Worm (Caenorhabditis elegans): ENCODE results near the gene lin-23.
A peak's percentile ranks its signal among the peaks of the same experiment; 100 is the strongest.

The lin-23 gene

ce11 chrII:6376693-6377092, 5.6 kb downstream of the lin-23 start:
- TF ChIP-seq hlh-12 (tag; optimal IDR thresholded peaks at IDR 0.05) (no peak), F57A8.1 (GFP tag; optimal IDR thresholded peaks at IDR 0.05) (no peak), egl-44 (GFP tag; IDR thresholded peaks at IDR 0.05) (no peak), cebp-1 (GFP tag; IDR thresholded peaks at IDR 0.05) (no peak), cebp-1 (tag; optimal IDR thresholded peaks at IDR 0.05) (no peak), lin-26 (GFP tag; IDR thresholded peaks at IDR 0.05) (no peak), ZK185.1 (tag; optimal IDR thresholded peaks at IDR 0.05; ENCODE audit: poor library complexity, severe bottlenecking) (no peak), die-1 (tag; optimal IDR thresholded peaks at IDR 0.05) (no peak), B0019.2 (GFP tag; conservative IDR thresholded peaks at IDR 0.05) (no peak), B0035.1 (tag; optimal IDR thresholded peaks at IDR 0.05) (no peak), lin-40 (tag; optimal IDR thresholded peaks at IDR 0.05) (no peak), somi-1 (GFP tag; optimal IDR thresholded peaks at IDR 0.05) (no peak), snpc-1.3 (tag; optimal IDR thresholded peaks at IDR 0.05; ENCODE audit: insufficient read depth) (no peak), let-526 (GFP tag; IDR thresholded peaks at IDR 0.05) (no peak), Y53G8AR.9 (GFP tag; conservative IDR thresholded peaks at IDR 0.05) (no peak), ama-1 (optimal IDR thresholded peaks at IDR 0.05) (no peak), ama-1 (GFP tag; optimal IDR thresholded peaks at IDR 0.05) (no peak), ceh-58 (GFP tag; IDR thresholded peaks at IDR 0.05) (no peak), athp-1 (tag; optimal IDR thresholded peaks at IDR 0.05) (no peak), bed-2 (GFP tag; IDR thresholded peaks at IDR 0.05) (no peak), ceh-79 (tag; optimal IDR thresholded peaks at IDR 0.05) (no peak), hrde-1 (tag; optimal IDR thresholded peaks at IDR 0.05; ENCODE audit: borderline replicate concordance) (no peak)

DNA sequence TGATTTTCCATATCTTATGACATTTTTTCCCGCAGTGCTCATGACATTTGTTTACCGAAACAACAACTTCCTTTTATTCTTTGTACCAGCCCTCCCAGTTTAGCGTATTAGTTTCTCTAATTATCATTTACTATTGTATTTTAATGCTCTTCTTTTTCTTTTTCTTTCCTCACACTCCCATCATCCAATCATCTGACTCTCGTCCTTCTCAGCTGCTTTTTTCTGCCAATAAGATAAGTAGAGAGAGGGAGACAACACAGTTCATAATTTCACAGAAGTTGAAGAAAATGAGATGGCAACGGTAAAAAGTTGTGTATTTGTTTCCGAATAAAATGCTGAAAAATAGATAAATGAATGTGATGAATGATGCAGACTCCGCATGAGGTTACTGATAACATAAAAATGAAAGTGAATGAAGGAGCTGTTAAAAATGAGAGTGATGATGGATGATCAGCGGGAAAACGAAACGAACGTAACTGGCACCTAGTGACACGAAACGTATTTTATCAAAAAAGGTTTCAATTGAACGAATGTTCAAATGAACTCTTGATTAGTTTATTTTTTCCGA, 6.4 kb downstream of the lin-23 start:
- TF ChIP-seq dox-1 (GFP tag; IDR thresholded peaks at IDR 0.05): 0 out of 2 replicates have a peak, but pooled peaks have one; percentile 13
- TF ChIP-seq F33H1.4 (GFP tag; IDR thresholded peaks at IDR 0.05): no peak
- TF ChIP-seq nhr-179 (tag; optimal IDR thresholded peaks at IDR 0.05): no peak
- peak; percentile 64; the same call in 1 of the 2 replicates for TF ChIP-seq cebp-1 (GFP tag; IDR thresholded peaks at IDR 0.05)
- TF ChIP-seq cebp-1 (tag; optimal IDR thresholded peaks at IDR 0.05): peak; percentile 69
- TF ChIP-seq F23B12.7 (tag; optimal IDR thresholded peaks at IDR 0.05; ENCODE audit: insufficient read depth): peak; percentile 23
- TF ChIP-seq nhr-80 (tag; optimal IDR thresholded peaks at IDR 0.05): peak; percentile 91
- TF ChIP-seq sptf-2 (GFP tag; optimal IDR thresholded peaks at IDR 0.05): no peak
- no peak for TF ChIP-seq ets-4 (GFP tag; optimal IDR thresholded peaks at IDR 0.05)
- no peak for TF ChIP-seq Y67H2A.10 (GFP tag; conservative IDR thresholded peaks at IDR 0.05)
- no peak for TF ChIP-seq unc-130 (GFP tag; optimal IDR thresholded peaks at IDR 0.05)
- TF ChIP-seq ztf-26 (tag; optimal IDR thresholded peaks at IDR 0.05): no peak
- TF ChIP-seq hmg-20 (GFP tag; IDR thresholded peaks at IDR 0.05): no peak
- no peak for TF ChIP-seq let-526 (GFP tag; IDR thresholded peaks at IDR 0.05)

DNA sequence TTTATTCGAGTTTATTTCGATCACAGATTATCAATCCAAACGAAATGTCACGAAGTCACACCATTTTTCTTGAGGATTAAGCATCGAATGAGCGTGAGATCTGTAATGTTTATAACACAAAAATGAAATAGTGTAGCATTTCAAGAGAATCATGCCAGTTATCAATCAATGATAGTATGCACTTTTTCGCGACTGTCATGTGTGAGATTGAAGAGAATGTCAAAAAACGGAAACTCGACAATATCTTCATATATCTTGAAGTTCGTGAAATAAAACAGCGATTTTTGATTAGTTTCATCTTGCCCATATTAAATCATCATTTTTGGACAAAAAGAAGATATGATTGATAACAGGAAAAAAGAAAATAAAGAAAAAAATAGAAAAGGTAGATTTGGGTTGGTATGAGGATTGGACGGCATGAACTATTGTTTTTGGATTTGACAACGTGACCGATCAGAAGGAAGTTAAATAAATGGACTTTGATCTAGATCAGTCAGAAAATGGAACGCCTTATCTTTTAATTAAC, 8.0 kb downstream of the lin-23 start:
- TF ChIP-seq B0336.3 (GFP tag; IDR thresholded peaks at IDR 0.05) (no peak), T26A5.8 (tag; optimal IDR thresholded peaks at IDR 0.05) (no peak), chd-7 (tag; optimal IDR thresholded peaks at IDR 0.05) (no peak), lin-40 (tag; optimal IDR thresholded peaks at IDR 0.05) (no peak), nhr-90 (tag; optimal IDR thresholded peaks at IDR 0.05) (no peak), nhr-120 (GFP tag; IDR thresholded peaks at IDR 0.05) (no peak), tbx-9 (tag; optimal IDR thresholded peaks at IDR 0.05; ENCODE audit: borderline replicate concordance) (no peak), bed-1 (GFP tag; IDR thresholded peaks at IDR 0.05) (no peak), ztf-18 (tag; optimal IDR thresholded peaks at IDR 0.05) (no peak), ceh-91 (GFP tag; IDR thresholded peaks at IDR 0.05) (no peak), unc-62 (GFP tag; optimal IDR thresholded peaks at IDR 0.05) (no peak)

Measured in whole organism, young adult.